Fruit fly (Drosophila melanogaster) whole organism, embryonic: ENCODE results near the gene CG32192.

Source experiments
- Antp ChIP-seq: fragments of 200-800 bp; sonication (Bioruptor generic); optimal IDR thresholded peaks from 3 replicates; lab custom pipeline; 2016; ENCODE audit warnings: missing biosample characterization, missing genetic modification characterization
- CG12744 ChIP-seq: fragments of 200-800 bp; sonication (Bioruptor generic); optimal IDR thresholded peaks from 2 replicates; lab custom pipeline; 2016; ENCODE audit warnings: missing biosample characterization, missing genetic modification characterization
- CG13287 ChIP-seq: fragments of 200-800 bp; sonication (Bioruptor generic); IDR thresholded peaks from 2 replicates; pipeline ENCODE4 v1.3.6; 2022; ENCODE audit warnings: missing biosample characterization, missing genetic modification characterization; ENCODE audit not compliant: partially characterized antibody
- CG13424 ChIP-seq: fragments of 200-800 bp; sonication (Bioruptor generic); optimal IDR thresholded peaks from 2 replicates; lab custom pipeline; 2019; ENCODE audit warnings: missing biosample characterization, mild to moderate bottlenecking, missing genetic modification characterization, moderate library complexity
- CG13775 ChIP-seq: fragments of 200-800 bp; sonication (Bioruptor generic); optimal IDR thresholded peaks from 3 replicates; lab custom pipeline; 2017; ENCODE audit warnings: missing biosample characterization, mild to moderate bottlenecking, missing genetic modification characterization
- CG13894 ChIP-seq: fragments of 200-800 bp; sonication (Bioruptor generic); optimal IDR thresholded peaks from 3 replicates; lab custom pipeline; 2018; ENCODE audit warnings: missing biosample characterization, mild to moderate bottlenecking, missing genetic modification characterization, moderate library complexity
- CG14050 ChIP-seq: fragments of 200-800 bp; sonication (Bioruptor generic); IDR thresholded peaks from 3 replicates; pipeline ENCODE4 v1.3.6; 2022; ENCODE audit warnings: missing biosample characterization, missing genetic modification characterization
- CG14965 ChIP-seq: fragments of 200-800 bp; sonication (Bioruptor generic); optimal IDR thresholded peaks from 2 replicates; lab custom pipeline; 2016; ENCODE audit warnings: missing biosample characterization, missing genetic modification characterization, borderline replicate concordance
- CG16779 ChIP-seq: fragments of 200-800 bp; sonication (Bioruptor generic); IDR thresholded peaks from 2 replicates; pipeline ENCODE4 v1.3.6; 2022; ENCODE audit warnings: missing biosample characterization, missing genetic modification characterization
- CG17568 ChIP-seq: fragments of 200-800 bp; sonication (Bioruptor generic); optimal IDR thresholded peaks from 2 replicates; lab custom pipeline; 2018; ENCODE audit warnings: missing biosample characterization, mild to moderate bottlenecking, missing genetic modification characterization, moderate library complexity
- CG18262 ChIP-seq: fragments of 200-800 bp; optimal IDR thresholded peaks from 3 replicates; lab custom pipeline; 2019; ENCODE audit warnings: missing biosample characterization, mild to moderate bottlenecking, missing genetic modification characterization, moderate library complexity
- CG18599 ChIP-seq: fragments of 200-800 bp; sonication (Bioruptor generic); optimal IDR thresholded peaks from 3 replicates; lab custom pipeline; 2017; ENCODE audit warnings: missing biosample characterization, missing genetic modification characterization, mild to moderate bottlenecking, moderate library complexity, missing genetic modification reagents
- CG18619 ChIP-seq: fragments of 200-800 bp; sonication (Bioruptor generic); optimal IDR thresholded peaks from 3 replicates; lab custom pipeline; 2017; ENCODE audit warnings: missing biosample characterization, mild to moderate bottlenecking, missing genetic modification characterization
- CG30020 ChIP-seq: fragments of 200-800 bp; optimal IDR thresholded peaks from 2 replicates; lab custom pipeline; 2019; ENCODE audit warnings: missing biosample characterization, mild to moderate bottlenecking, missing genetic modification characterization, moderate library complexity
- CG3065 ChIP-seq: fragments of 200-800 bp; sonication (Bioruptor generic); optimal IDR thresholded peaks from 2 replicates; lab custom pipeline; 2016; ENCODE audit warnings: missing biosample characterization, missing genetic modification characterization
- CG31441 ChIP-seq: fragments of 200-800 bp; sonication (Bioruptor generic); IDR thresholded peaks from 2 replicates; pipeline ENCODE4 v1.3.6; 2022; ENCODE audit warnings: missing biosample characterization, missing genetic modification characterization
- CG32772 ChIP-seq: fragments of 200-800 bp; sonication (Bioruptor generic); IDR thresholded peaks from 2 replicates; pipeline ENCODE4 v1.3.6; 2022; ENCODE audit warnings: missing biosample characterization, missing genetic modification characterization
- CG6689 ChIP-seq: fragments of 200-800 bp; sonication (Bioruptor generic); IDR thresholded peaks from 2 replicates; pipeline ENCODE4 v1.3.6; 2022; ENCODE audit warnings: missing biosample characterization, missing genetic modification characterization
- CG7745 ChIP-seq: fragments of 200-800 bp; sonication (Bioruptor generic); optimal IDR thresholded peaks from 2 replicates; lab custom pipeline; 2018; ENCODE audit warnings: missing biosample characterization, mild to moderate bottlenecking, missing genetic modification characterization, moderate library complexity
- CG8281 ChIP-seq: fragments of 200-800 bp; sonication (Bioruptor generic); optimal IDR thresholded peaks from 2 replicates; lab custom pipeline; 2018; ENCODE audit warnings: missing biosample characterization, mild to moderate bottlenecking, missing genetic modification characterization, moderate library complexity
- CG9609 ChIP-seq: fragments of 200-800 bp; sonication (Bioruptor generic); optimal IDR thresholded peaks from 3 replicates; lab custom pipeline; 2016; ENCODE audit warnings: missing biosample characterization, missing genetic modification characterization
- CG9817 ChIP-seq: fragments of 200-800 bp; sonication (Bioruptor generic); optimal IDR thresholded peaks from 2 replicates; lab custom pipeline; 2018; ENCODE audit warnings: missing biosample characterization, mild to moderate bottlenecking, missing genetic modification characterization, moderate library complexity
- CG9932 ChIP-seq: fragments of 200-800 bp; sonication (Bioruptor generic); IDR thresholded peaks from 2 replicates; pipeline ENCODE4 v1.3.6; 2022; ENCODE audit warnings: missing biosample characterization, missing genetic modification characterization
- Chrac-16 ChIP-seq: fragments of 200-800 bp; sonication (Bioruptor generic); optimal IDR thresholded peaks from 3 replicates; lab custom pipeline; 2016; ENCODE audit warnings: missing biosample characterization, missing genetic modification characterization
- Eip74EF ChIP-seq, 2 experiments: fragments of 200-800 bp in 1 of 2; fragments of >200 bp in 1 of 2; sonication (Bioruptor generic) in 1 of 2; optimal IDR thresholded peaks; 2 replicates each; lab custom pipeline; 2017 to 2019; ENCODE audit warnings: missing biosample characterization in 2 of 2, missing genetic modification characterization in 2 of 2, mild to moderate bottlenecking in 1 of 2, moderate library complexity in 1 of 2
- Hr51 ChIP-seq, 2 experiments: fragments of 200-800 bp; sonication (Bioruptor generic); optimal IDR thresholded peaks; 2 replicates in 1 of 2; 3 replicates in 1 of 2; lab custom pipeline; 2016 to 2018; ENCODE audit warnings: missing biosample characterization in 2 of 2, missing genetic modification characterization in 2 of 2, mild to moderate bottlenecking in 1 of 2, moderate library complexity in 1 of 2
- Hr78 ChIP-seq, 2 experiments: fragments of 200-800 bp in 1 of 2; fragments of >200 bp in 1 of 2; sonication (Bioruptor generic) in 1 of 2; optimal IDR thresholded peaks; 2 replicates each; lab custom pipeline; 2017 to 2019; ENCODE audit warnings: missing biosample characterization in 2 of 2, missing genetic modification characterization in 2 of 2, mild to moderate bottlenecking in 1 of 2, moderate library complexity in 1 of 2
- Lim3 ChIP-seq: fragments of 200-800 bp; sonication (Bioruptor generic); IDR thresholded peaks from 2 replicates; pipeline ENCODE4 v1.3.6; 2022; ENCODE audit warnings: missing biosample characterization, missing genetic modification characterization
- Mad ChIP-seq: fragments of 200-800 bp; sonication (Bioruptor generic); optimal IDR thresholded peaks from 2 replicates; lab custom pipeline; 2016; ENCODE audit warnings: missing biosample characterization, missing genetic modification characterization
- NC2α ChIP-seq: fragments of 200-800 bp; sonication (Bioruptor generic); optimal IDR thresholded peaks from 2 replicates; lab custom pipeline; 2016; ENCODE audit warnings: missing biosample characterization, missing genetic modification characterization
- NK7.1 ChIP-seq: fragments of 200-800 bp; sonication (Bioruptor generic); optimal IDR thresholded peaks from 3 replicates; lab custom pipeline; 2016; ENCODE audit warnings: missing biosample characterization, missing genetic modification characterization
- Optix ChIP-seq: fragments of 200-800 bp; sonication (Bioruptor generic); IDR thresholded peaks from 3 replicates; pipeline ENCODE4 v1.3.6; 2022; ENCODE audit warnings: missing biosample characterization, missing genetic modification characterization
- Sry-β ChIP-seq: fragments of 200-800 bp; sonication (Bioruptor generic); optimal IDR thresholded peaks from 2 replicates; lab custom pipeline; 2018; ENCODE audit warnings: missing biosample characterization, mild to moderate bottlenecking, missing genetic modification characterization, moderate library complexity
- az2 ChIP-seq: fragments of 200-800 bp; sonication (Bioruptor generic); optimal IDR thresholded peaks from 3 replicates; lab custom pipeline; 2016; ENCODE audit warnings: missing biosample characterization, missing genetic modification characterization
- bowl ChIP-seq: fragments of 200-800 bp; sonication (Bioruptor generic); IDR thresholded peaks from 2 replicates; pipeline ENCODE4 v1.3.6; 2022; ENCODE audit warnings: missing biosample characterization, missing genetic modification characterization
- cato ChIP-seq: fragments of 200-800 bp; sonication (Bioruptor generic); optimal IDR thresholded peaks from 2 replicates; lab custom pipeline; 2016; ENCODE audit warnings: missing biosample characterization, missing genetic modification characterization, borderline replicate concordance
- chn ChIP-seq: fragments of 200-800 bp; sonication (Bioruptor generic); optimal IDR thresholded peaks from 2 replicates; lab custom pipeline; 2016; ENCODE audit warnings: missing biosample characterization, missing genetic modification characterization
- emc ChIP-seq: fragments of 200-800 bp; sonication (Bioruptor generic); optimal IDR thresholded peaks from 2 replicates; lab custom pipeline; 2016; ENCODE audit warnings: missing biosample characterization, missing genetic modification characterization
- hb ChIP-seq: fragments of 200-800 bp; sonication (Bioruptor generic); IDR thresholded peaks from 3 replicates; pipeline ENCODE4 v1.3.6; 2022; ENCODE audit warnings: missing biosample characterization, missing genetic modification characterization; ENCODE audit not compliant: partially characterized antibody
- kay ChIP-seq: fragments of 200-800 bp; sonication (Bioruptor generic); optimal IDR thresholded peaks from 2 replicates; lab custom pipeline; 2016; ENCODE audit warnings: missing biosample characterization, missing genetic modification characterization
- p53 ChIP-seq: fragments of 200-800 bp; sonication (Bioruptor generic); optimal IDR thresholded peaks from 2 replicates; lab custom pipeline; 2016; ENCODE audit warnings: missing biosample characterization, missing genetic modification characterization
- prd ChIP-seq, 3 experiments: fragments of >200 bp in 2 of 3; fragments of 200-800 bp in 1 of 3; sonication (Bioruptor generic) in 1 of 3; optimal IDR thresholded peaks in 2 of 3; IDR thresholded peaks in 1 of 3; 2 replicates in 2 of 3; 3 replicates in 1 of 3; pipeline versions ENCODE4 v1.3.6 to Lab custom; 2017 to 2022; ENCODE audit warnings: missing biosample characterization in 1 of 3, missing genetic modification characterization in 1 of 3
- pzg ChIP-seq: fragments of 200-800 bp; sonication (Bioruptor generic); optimal IDR thresholded peaks from 3 replicates; lab custom pipeline; 2018; ENCODE audit warnings: missing biosample characterization, mild to moderate bottlenecking, missing genetic modification characterization, moderate library complexity
- sisA ChIP-seq: fragments of 200-800 bp; sonication (Bioruptor generic); IDR thresholded peaks from 2 replicates; pipeline ENCODE4 v1.3.6; 2022; ENCODE audit warnings: missing biosample characterization, missing genetic modification characterization
- slp2 ChIP-seq: fragments of 200-800 bp; sonication (Bioruptor generic); optimal IDR thresholded peaks from 2 replicates; lab custom pipeline; 2016; ENCODE audit warnings: missing biosample characterization, missing genetic modification characterization
- sob ChIP-seq: fragments of 200-800 bp; sonication (Bioruptor generic); IDR thresholded peaks from 2 replicates; pipeline ENCODE4 v1.3.6; 2022; ENCODE audit warnings: missing biosample characterization, missing genetic modification characterization
- sqz ChIP-seq: fragments of 200-800 bp; sonication (Bioruptor generic); optimal IDR thresholded peaks from 3 replicates; lab custom pipeline; 2018; ENCODE audit warnings: missing biosample characterization, mild to moderate bottlenecking, missing genetic modification characterization
- sug ChIP-seq: fragments of 200-800 bp; optimal IDR thresholded peaks from 2 replicates; lab custom pipeline; 2019; ENCODE audit warnings: missing biosample characterization, mild to moderate bottlenecking, missing genetic modification characterization, moderate library complexity
- usp ChIP-seq: fragments of >200 bp; optimal IDR thresholded peaks from 2 replicates; lab custom pipeline; 2017; ENCODE audit warnings: missing biosample characterization, missing genetic modification characterization
- zen ChIP-seq: fragments of 200-800 bp; sonication (Bioruptor generic); optimal IDR thresholded peaks from 3 replicates; lab custom pipeline; 2018; ENCODE audit warnings: missing biosample characterization, mild to moderate bottlenecking, missing genetic modification characterization, moderate library complexity
- zfh2 ChIP-seq: fragments of 200-800 bp; sonication (Bioruptor generic); optimal IDR thresholded peaks from 2 replicates; lab custom pipeline; 2016; ENCODE audit warnings: missing biosample characterization, missing genetic modification characterization

CG32192 gene

DNA sequence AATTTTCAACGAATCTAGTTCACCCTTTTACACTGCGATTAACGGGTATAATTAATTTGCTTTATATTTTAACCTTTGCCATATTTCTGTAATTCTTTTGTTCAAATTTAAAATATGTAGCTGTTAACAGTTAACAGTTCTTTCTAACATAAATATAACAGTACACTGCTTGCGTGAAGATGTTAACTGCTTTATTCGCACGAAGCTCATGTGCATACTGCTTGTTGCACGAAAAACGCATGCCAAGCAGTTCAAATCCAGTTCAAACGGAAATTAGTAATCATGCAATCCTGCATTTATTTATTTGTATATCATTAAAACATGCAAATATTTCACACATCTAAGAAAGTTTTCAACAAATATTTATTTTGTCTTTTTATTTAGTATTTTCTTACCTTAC lies 47.9 kb downstream of the CG32192 start (continued):
- TF ChIP-seq Hr78 (GFP tag; optimal IDR thresholded peaks at IDR 0.05; lab: Kevin White, UChicago) (peak; percentile 12 to 52), CG31441 (GFP tag; lab: Robert Waterston, UW) (no peak), bowl (GFP tag; lab: Robert Waterston, UW) (no peak), az2 (GFP tag; lab: Kevin White, UChicago) (no peak), CG6689 (no peak), Eip74EF (GFP tag; optimal IDR thresholded peaks at IDR 0.05; lab: Kevin White, UChicago) (peak in 1 of 2 experiments; percentile 99), Antp (no peak), sisA (GFP tag; lab: Robert Waterston, UW) (no peak), sug (tag; lab: Kevin White, UChicago) (peak; percentile 29), zen (tag; lab: Kevin White, UChicago) (no peak), CG18599 (GFP tag; lab: Kevin White, UChicago) (no peak), Optix (GFP tag; lab: Robert Waterston, UW) (no peak), CG14965 (GFP tag; lab: Kevin White, UChicago) (no peak), cato (GFP tag; lab: Kevin White, UChicago) (no peak), CG18619 (no peak), CG8281 (tag; lab: Kevin White, UChicago) (no peak), CG3065 (GFP tag; lab: Kevin White, UChicago) (no peak), CG17568 (no peak), Mad (GFP tag; lab: Kevin White, UChicago) (no peak), CG30020 (tag; lab: Kevin White, UChicago) (no peak), Sry-β (GFP tag; lab: Kevin White, UChicago) (no peak), prd (optimal IDR thresholded peaks at IDR 0.05; lab: Kevin White, UChicago) (no peak), prd (GFP tag; IDR thresholded peaks at IDR 0.05; lab: Robert Waterston, UW) (no peak), Lim3 (GFP tag; lab: Robert Waterston, UW) (no peak), CG14050 (no peak), CG32772 (no peak), CG12744 (GFP tag; lab: Kevin White, UChicago) (peak; percentile 19), CG9609 (GFP tag; lab: Kevin White, UChicago) (no peak), chn (GFP tag; lab: Kevin White, UChicago) (no peak), Chrac-16 (GFP tag; lab: Kevin White, UChicago) (no peak), CG13894 (tag; lab: Kevin White, UChicago) (no peak), CG13287 (GFP tag; lab: Robert Waterston, UW) (peak; percentile 49; the same call in 1 of the 2 replicates), usp (GFP tag; lab: Kevin White, UChicago) (no peak), hb (GFP tag; lab: Robert Waterston, UW) (no peak), slp2 (GFP tag; lab: Kevin White, UChicago) (no peak), emc (no peak), CG9817 (no peak), NC2α (GFP tag; lab: Kevin White, UChicago) (no peak), p53 (GFP tag; lab: Kevin White, UChicago) (no peak), pzg (peak; percentile 3), CG18262 (tag; lab: Kevin White, UChicago) (no peak), CG7745 (no peak), kay (GFP tag; lab: Kevin White, UChicago) (no peak), CG13775 (no peak), Hr51 (GFP tag; optimal IDR thresholded peaks at IDR 0.05; lab: Kevin White, UChicago) (no peak), zfh2 (GFP tag; lab: Kevin White, UChicago) (no peak), NK7.1 (GFP tag; lab: Kevin White, UChicago) (no peak), CG13424 (tag; lab: Kevin White, UChicago) (no peak), sob (GFP tag; lab: Robert Waterston, UW) (peak; percentile 56), sqz (GFP tag; lab: Kevin White, UChicago) (no peak), CG16779 (GFP tag; lab: Robert Waterston, UW) (no peak), CG9932 (GFP tag; lab: Robert Waterston, UW) (no peak)
